Worm (Caenorhabditis elegans) whole organism, L3 larva: ENCODE results near the gene him-18.

Experiments used
- R02D3.7 ChIP-seq: fragments of 150-350 bp; optimal IDR thresholded peaks from 2 replicates; lab custom pipeline; 2014; ENCODE audit warnings: missing biosample characterization, missing genetic modification characterization
- ZK546.5 ChIP-seq: sonication (generic microtip); optimal IDR thresholded peaks from 2 replicates; lab custom pipeline; 2017; ENCODE audit warnings: missing biosample characterization, missing genetic modification characterization
- aly-2 ChIP-seq: fragments of 150-350 bp; optimal IDR thresholded peaks from 2 replicates; lab custom pipeline; 2014; ENCODE audit warnings: missing biosample characterization, missing genetic modification characterization
- ama-1 ChIP-seq: fragments of 150-350 bp; optimal IDR thresholded peaks from 2 replicates; lab custom pipeline; 2018
- ceh-16 ChIP-seq: sonication (generic microtip); optimal IDR thresholded peaks from 2 replicates; lab custom pipeline; 2017; ENCODE audit warnings: missing biosample characterization, missing genetic modification characterization
- ceh-28 ChIP-seq: fragments of 150-350 bp; optimal IDR thresholded peaks from 2 replicates; lab custom pipeline; 2014; ENCODE audit warnings: missing biosample characterization, missing genetic modification reagents, missing genetic modification characterization
- ceh-82 ChIP-seq: fragments of 150-350 bp; optimal IDR thresholded peaks from 2 replicates; lab custom pipeline; 2014; ENCODE audit warnings: missing biosample characterization, missing genetic modification characterization
- ceh-9 ChIP-seq: sonication (generic microtip); optimal IDR thresholded peaks from 2 replicates; lab custom pipeline; 2018; ENCODE audit warnings: missing biosample characterization, missing genetic modification characterization
- egl-5 ChIP-seq: fragments of 150-350 bp; optimal IDR thresholded peaks from 2 replicates; lab custom pipeline; 2017; ENCODE audit warnings: missing biosample characterization, missing genetic modification reagents, missing genetic modification characterization, inconsistent platforms
- elt-1 ChIP-seq: fragments of 150-350 bp; optimal IDR thresholded peaks from 2 replicates; lab custom pipeline; 2014; ENCODE audit warnings: missing biosample characterization, missing genetic modification characterization
- elt-2 ChIP-seq: sonication (generic microtip); optimal IDR thresholded peaks from 2 replicates; lab custom pipeline; 2016; ENCODE audit warnings: missing genetic modification reagents, mild to moderate bottlenecking, missing genetic modification characterization, missing compliant biosample characterization
- elt-3 ChIP-seq, 3 experiments: fragments of 150-350 bp in 1 of 3; sonication (generic microtip) in 2 of 3; optimal IDR thresholded peaks; 2 replicates in 2 of 3; 4 replicates in 1 of 3; lab custom pipeline; 2014 to 2017; ENCODE audit warnings: missing biosample characterization in 3 of 3, missing genetic modification characterization in 3 of 3
- eor-1 ChIP-seq, 2 experiments: fragments of 150-350 bp; optimal IDR thresholded peaks; 2 replicates each; lab custom pipeline; 2014 to 2018; ENCODE audit warnings: missing biosample characterization in 2 of 2, missing genetic modification characterization in 2 of 2
- fkh-10 ChIP-seq: sonication (generic microtip); optimal IDR thresholded peaks from 2 replicates; lab custom pipeline; 2017; ENCODE audit warnings: missing biosample characterization, missing genetic modification reagents, missing genetic modification characterization
- fkh-2 ChIP-seq: fragments of 150-350 bp; optimal IDR thresholded peaks from 2 replicates; lab custom pipeline; 2014; ENCODE audit warnings: missing biosample characterization, missing genetic modification reagents, missing genetic modification characterization
- fos-1 ChIP-seq: fragments of 150-350 bp; optimal IDR thresholded peaks from 2 replicates; lab custom pipeline; 2014; ENCODE audit warnings: missing biosample characterization, missing genetic modification characterization
- hmg-11 ChIP-seq: sonication (generic microtip); optimal IDR thresholded peaks from 2 replicates; lab custom pipeline; 2016; ENCODE audit warnings: missing genetic modification characterization, missing compliant biosample characterization
- jun-1 ChIP-seq: fragments of 150-350 bp; optimal IDR thresholded peaks from 2 replicates; lab custom pipeline; 2014; ENCODE audit warnings: missing biosample characterization, missing genetic modification reagents, missing genetic modification characterization
- lin-15B ChIP-seq: fragments of 150-350 bp; optimal IDR thresholded peaks from 2 replicates; lab custom pipeline; 2014; ENCODE audit warnings: missing biosample characterization, missing genetic modification characterization
- lin-39 ChIP-seq: fragments of 150-350 bp; optimal IDR thresholded peaks from 2 replicates; lab custom pipeline; 2018; ENCODE audit warnings: missing biosample characterization, missing genetic modification reagents, missing genetic modification characterization
- lsy-12 ChIP-seq: sonication (generic microtip); optimal IDR thresholded peaks from 2 replicates; lab custom pipeline; 2016; ENCODE audit warnings: mild to moderate bottlenecking, missing genetic modification characterization, missing compliant biosample characterization
- mdl-1 ChIP-seq: fragments of 150-350 bp; optimal IDR thresholded peaks from 2 replicates; lab custom pipeline; 2014; ENCODE audit warnings: missing biosample characterization, missing genetic modification characterization
- mml-1 ChIP-seq: fragments of 150-350 bp; sonication (generic microtip); optimal IDR thresholded peaks from 3 replicates; lab custom pipeline; 2014; ENCODE audit warnings: missing biosample characterization, missing genetic modification characterization
- nfya-1 ChIP-seq: sonication (generic microtip); optimal IDR thresholded peaks from 2 replicates; lab custom pipeline; 2017; ENCODE audit warnings: missing genetic modification characterization, mild to moderate bottlenecking, missing compliant biosample characterization, antibody characterized with exemption, moderate library complexity; ENCODE audit not compliant: insufficient read depth
- nhr-11 ChIP-seq: fragments of 150-350 bp; optimal IDR thresholded peaks from 2 replicates; lab custom pipeline; 2014; ENCODE audit warnings: missing biosample characterization, missing genetic modification characterization
- nhr-12 ChIP-seq: fragments of 150-350 bp; optimal IDR thresholded peaks from 2 replicates; lab custom pipeline; 2014; ENCODE audit warnings: missing biosample characterization, missing genetic modification characterization
- nhr-23 ChIP-seq: fragments of 150-350 bp; optimal IDR thresholded peaks from 2 replicates; lab custom pipeline; 2014; ENCODE audit warnings: missing biosample characterization, missing genetic modification reagents, missing genetic modification characterization
- nhr-25 ChIP-seq: sonication (generic microtip); optimal IDR thresholded peaks from 2 replicates; lab custom pipeline; 2017; ENCODE audit warnings: missing biosample characterization, missing genetic modification characterization
- nhr-28 ChIP-seq: fragments of 150-350 bp; optimal IDR thresholded peaks from 2 replicates; lab custom pipeline; 2014; ENCODE audit warnings: missing biosample characterization, missing genetic modification characterization
- nhr-43 ChIP-seq: sonication (generic microtip); optimal IDR thresholded peaks from 2 replicates; lab custom pipeline; 2016; ENCODE audit warnings: mild to moderate bottlenecking, missing genetic modification characterization, missing compliant biosample characterization; ENCODE audit not compliant: poor library complexity, severe bottlenecking
- nhr-76 ChIP-seq: fragments of 150-350 bp; sonication (generic microtip); optimal IDR thresholded peaks from 5 replicates; lab custom pipeline; 2014; ENCODE audit warnings: missing biosample characterization, missing genetic modification characterization
- nhr-77 ChIP-seq: fragments of 150-350 bp; optimal IDR thresholded peaks from 2 replicates; lab custom pipeline; 2014; ENCODE audit warnings: missing biosample characterization, missing genetic modification characterization
- pha-4 ChIP-seq: fragments of 150-350 bp; optimal IDR thresholded peaks from 2 replicates; lab custom pipeline; 2014; ENCODE audit warnings: missing biosample characterization, missing genetic modification reagents, missing genetic modification characterization
- pqm-1 ChIP-seq: fragments of 150-350 bp; optimal IDR thresholded peaks from 2 replicates; lab custom pipeline; 2017; ENCODE audit warnings: missing biosample characterization, missing genetic modification characterization, inconsistent platforms
- sea-2 ChIP-seq: fragments of 150-350 bp; sonication (generic microtip); optimal IDR thresholded peaks from 4 replicates; lab custom pipeline; 2014; ENCODE audit warnings: missing biosample characterization, missing genetic modification reagents, missing genetic modification characterization
- skn-1 ChIP-seq: fragments of 150-350 bp; optimal IDR thresholded peaks from 2 replicates; lab custom pipeline; 2014; ENCODE audit warnings: missing biosample characterization, missing genetic modification characterization
- snpc-4 ChIP-seq: fragments of 150-350 bp; optimal IDR thresholded peaks from 2 replicates; lab custom pipeline; 2014; ENCODE audit warnings: missing biosample characterization, missing genetic modification characterization
- tbx-2 ChIP-seq: sonication (generic microtip); optimal IDR thresholded peaks from 2 replicates; lab custom pipeline; 2016; ENCODE audit warnings: mild to moderate bottlenecking, missing genetic modification characterization, missing compliant biosample characterization
- unc-39 ChIP-seq: sonication (generic microtip); optimal IDR thresholded peaks from 4 replicates; lab custom pipeline; 2017; ENCODE audit warnings: missing biosample characterization, missing genetic modification characterization
- unc-62 ChIP-seq: fragments of 150-350 bp; sonication (generic microtip); optimal IDR thresholded peaks from 4 replicates; lab custom pipeline; 2014; ENCODE audit warnings: missing biosample characterization, missing genetic modification reagents, missing genetic modification characterization
- ztf-11 ChIP-seq: fragments of 150-350 bp; optimal IDR thresholded peaks from 2 replicates; lab custom pipeline; 2014; ENCODE audit warnings: missing biosample characterization, missing genetic modification characterization
- ztf-4 ChIP-seq: fragments of 150-350 bp; optimal IDR thresholded peaks from 2 replicates; lab custom pipeline; 2014; ENCODE audit warnings: missing biosample characterization, missing genetic modification characterization

The him-18 gene

DNA sequence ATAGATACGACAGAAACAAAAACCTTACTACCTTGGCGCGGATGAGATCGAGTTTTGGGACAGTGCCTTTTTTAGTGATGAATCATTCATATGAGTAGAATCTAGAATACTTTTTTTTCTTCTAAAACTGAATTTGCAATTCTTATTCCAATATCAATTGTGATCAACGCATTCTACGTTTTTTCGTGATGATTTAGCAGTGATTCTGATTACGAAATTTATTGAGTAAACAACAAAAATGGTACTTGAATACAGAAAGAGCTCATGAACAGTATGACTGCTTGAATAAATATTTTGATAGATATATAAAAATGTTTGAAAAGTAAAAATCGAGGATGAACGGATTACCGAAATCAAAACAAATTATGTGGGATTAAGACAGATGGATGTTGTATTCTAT lies at the start of gene him-18:
him-18 (minus strand) TSS at position 101 of the 400 bp plus-strand sequence.
- TF ChIP-seq nhr-12 (no peak), ama-1 (no peak), lsy-12 (tag; lab: Kevin White, UChicago) (no peak), unc-39 (no peak), ceh-82 (tag; lab: Kevin White, UChicago) (no peak), nhr-11 (tag; lab: Kevin White, UChicago) (no peak), ceh-9 (tag; lab: Kevin White, UChicago) (no peak), ZK546.5 (no peak), mml-1 (tag; lab: Kevin White, UChicago) (no peak), R02D3.7 (tag; lab: Kevin White, UChicago) (no peak)
- TF ChIP-seq, all 47 proteins: peak for 0

DNA sequence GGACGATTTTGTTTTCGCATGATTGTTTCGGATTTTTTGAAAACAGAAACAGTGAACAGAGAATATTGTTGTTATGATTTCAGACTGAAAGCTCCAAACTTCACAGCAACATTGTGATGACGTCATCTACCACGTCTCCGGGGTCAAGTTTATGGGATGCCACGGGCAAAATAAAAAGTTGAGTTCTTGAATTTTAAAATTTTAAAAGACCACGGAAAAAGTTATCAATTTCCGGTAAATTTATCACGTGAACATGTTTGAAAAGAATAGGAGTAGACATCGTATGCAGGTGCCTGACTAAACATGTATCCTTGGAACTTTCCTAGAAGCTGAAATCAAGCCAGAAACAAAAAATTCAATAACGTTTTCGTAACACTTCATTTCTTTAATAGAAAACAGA lies 48.5 kb upstream of the him-18 start, which contains the start of gene B0393.4:
B0393.4 (minus strand) TSS at position 101 of the 400 bp plus-strand sequence.
- TF ChIP-seq lin-15B (no peak), ZK546.5 (no peak), elt-1 (tag; lab: Kevin White, UChicago) (no peak)

DNA sequence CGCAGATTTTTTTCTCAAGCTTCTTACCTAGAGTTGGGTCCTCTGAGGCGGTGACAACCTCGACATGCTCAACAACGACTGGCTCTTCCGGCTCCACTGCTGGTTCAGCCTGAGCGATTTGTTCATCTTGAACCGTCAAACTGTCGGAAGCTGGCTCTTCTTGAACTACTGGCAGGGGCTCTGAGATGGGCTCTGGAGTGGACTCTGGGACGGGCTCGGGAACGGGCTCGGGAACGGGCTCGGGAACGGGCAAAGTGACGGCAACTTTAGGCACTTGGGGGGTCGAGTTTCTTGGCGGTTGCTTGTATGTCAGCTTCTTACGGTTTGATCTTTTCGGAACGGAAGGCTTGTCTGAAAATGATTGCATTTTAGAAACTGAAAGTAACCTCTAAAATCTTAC lies 47.9 kb upstream of the him-18 start:
- TF ChIP-seq mdl-1 (tag; lab: Kevin White, UChicago) (no peak), fkh-10 (GFP tag; lab: Kevin White, UChicago) (no peak), nhr-76 (tag; lab: Kevin White, UChicago) (no peak), nhr-12 (no peak), elt-2 (tag; lab: Kevin White, UChicago) (no peak), aly-2 (no peak), elt-3 (tag; optimal IDR thresholded peaks at IDR 0.05; lab: Kevin White, UChicago) (no peak)
- TF ChIP-seq, all 47 proteins: peak for 0

DNA sequence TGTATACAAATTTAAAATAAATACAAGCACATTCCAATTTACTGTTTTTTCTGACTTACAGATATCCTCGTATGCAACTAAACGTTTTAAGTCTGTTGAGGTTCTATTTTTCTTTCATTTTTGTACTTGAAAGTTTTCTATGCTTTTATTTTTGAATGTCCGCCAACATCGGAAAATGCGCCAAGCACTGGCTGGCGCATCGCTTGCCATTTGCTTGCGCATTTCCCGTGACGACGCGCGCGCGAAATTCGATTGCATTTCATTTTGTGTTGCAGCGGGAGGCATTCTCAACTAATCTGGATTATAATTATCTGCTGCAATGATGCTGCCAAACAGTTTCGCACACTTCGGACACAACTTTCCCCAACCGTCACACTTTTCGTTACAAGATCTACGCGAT lies 42.0 kb upstream of the him-18 start, which contains the start of gene fbxl-2:
fbxl-2 (plus strand) TSS at position 278 of the 400 bp plus-strand sequence.
- TF ChIP-seq nfya-1 (tag; lab: Kevin White, UChicago): peak; percentile 97
- TF ChIP-seq pha-4 (tag; lab: Kevin White, UChicago): peak; percentile 98
- peak; percentile 10 for TF ChIP-seq ZK546.5
- TF ChIP-seq tbx-2 (tag; lab: Kevin White, UChicago): peak; percentile 91
- TF ChIP-seq nhr-28 (tag; lab: Kevin White, UChicago): no peak
- peak; percentile 97 for TF ChIP-seq R02D3.7 (tag; lab: Kevin White, UChicago)
- TF ChIP-seq ceh-9 (tag; lab: Kevin White, UChicago): no peak
- peak in 2 of 3 experiments; percentile 60 to 70 for TF ChIP-seq elt-3 (tag; optimal IDR thresholded peaks at IDR 0.05; lab: Kevin White, UChicago)
- no peak for TF ChIP-seq unc-39
- TF ChIP-seq nhr-43 (tag; lab: Kevin White, UChicago): peak; percentile 96
- peak; percentile 96 for TF ChIP-seq nhr-23
- TF ChIP-seq nhr-11 (tag; lab: Kevin White, UChicago): peak; percentile 71
- peak; percentile 98 for TF ChIP-seq lin-15B
- no peak for TF ChIP-seq ceh-16 (tag; lab: Kevin White, UChicago)
- peak; percentile 47 for TF ChIP-seq pqm-1
- peak; percentile 65 for TF ChIP-seq elt-1 (tag; lab: Kevin White, UChicago)
- no peak for TF ChIP-seq mml-1 (tag; lab: Kevin White, UChicago)
- peak; percentile 99 for TF ChIP-seq nhr-25
- peak; percentile 99 for TF ChIP-seq lin-39 (tag; lab: Kevin White, UChicago)
- peak; percentile 67 for TF ChIP-seq fos-1 (tag; lab: Kevin White, UChicago)
- TF ChIP-seq snpc-4 (tag; lab: Kevin White, UChicago): peak; percentile 91
- peak; percentile 13 for TF ChIP-seq nhr-76 (tag; lab: Kevin White, UChicago)
- TF ChIP-seq sea-2 (GFP tag; lab: Kevin White, UChicago): no peak
- TF ChIP-seq unc-62: peak; percentile 5
- peak; percentile 89 for TF ChIP-seq jun-1 (tag; lab: Kevin White, UChicago)
- TF ChIP-seq ceh-82 (tag; lab: Kevin White, UChicago): peak; percentile 65
- peak; percentile 88 for TF ChIP-seq ceh-28 (tag; lab: Kevin White, UChicago)
- TF ChIP-seq mdl-1 (tag; lab: Kevin White, UChicago): no peak
- peak; percentile 47 for TF ChIP-seq fkh-10 (GFP tag; lab: Kevin White, UChicago)
- TF ChIP-seq ama-1: peak; percentile 68
- TF ChIP-seq ztf-11: no peak
- peak; percentile 76 for TF ChIP-seq elt-2 (tag; lab: Kevin White, UChicago)
- peak; percentile 83 for TF ChIP-seq hmg-11 (tag; lab: Kevin White, UChicago)
- TF ChIP-seq ztf-4 (tag; lab: Kevin White, UChicago): peak; percentile 81
- peak; percentile 84 for TF ChIP-seq nhr-77 (tag; lab: Kevin White, UChicago)
- peak; percentile 96 for TF ChIP-seq egl-5 (tag; lab: Kevin White, UChicago)
- TF ChIP-seq fkh-2 (tag; lab: Kevin White, UChicago): no peak
- TF ChIP-seq eor-1 (tag; optimal IDR thresholded peaks at IDR 0.05; lab: Kevin White, UChicago): no peak
- TF ChIP-seq skn-1 (tag; lab: Kevin White, UChicago): peak; percentile 60
- peak; percentile 94 for TF ChIP-seq lsy-12 (tag; lab: Kevin White, UChicago)
